Fruit fly (Drosophila melanogaster) whole organism, embryonic: Measurements from ENCODE around the gene PIG-T.

ENCODE experiments used
- Atf6 ChIP-seq: fragments of 200-800 bp; sonication (Bioruptor generic); IDR thresholded peaks from 2 replicates; pipeline ENCODE4 v1.3.6; 2022; ENCODE audit warnings: missing biosample characterization, missing genetic modification characterization
- CG10209 ChIP-seq: fragments of 200-800 bp; sonication (Bioruptor generic); optimal IDR thresholded peaks from 3 replicates; lab custom pipeline; 2017; ENCODE audit warnings: missing biosample characterization, mild to moderate bottlenecking, missing genetic modification characterization, missing genetic modification reagents
- CG12071 ChIP-seq: fragments of 200-800 bp; sonication (Bioruptor generic); optimal IDR thresholded peaks from 3 replicates; lab custom pipeline; 2018; ENCODE audit warnings: missing biosample characterization, mild to moderate bottlenecking, missing genetic modification characterization
- CG12219 ChIP-seq: fragments of 200-800 bp; sonication (Bioruptor generic); optimal IDR thresholded peaks from 3 replicates; lab custom pipeline; 2018; ENCODE audit warnings: missing biosample characterization, mild to moderate bottlenecking, missing genetic modification characterization
- CG1792 ChIP-seq: fragments of 200-800 bp; sonication (Bioruptor generic); optimal IDR thresholded peaks from 2 replicates; lab custom pipeline; 2016; ENCODE audit warnings: missing biosample characterization, missing genetic modification characterization
- CG2129 ChIP-seq: fragments of 200-800 bp; sonication (Bioruptor generic); IDR thresholded peaks from 2 replicates; pipeline ENCODE4 v1.3.6; 2022; ENCODE audit warnings: missing biosample characterization, missing genetic modification characterization; ENCODE audit not compliant: partially characterized antibody
- CG4424 ChIP-seq: fragments of 200-800 bp; sonication (Bioruptor generic); optimal IDR thresholded peaks from 3 replicates; lab custom pipeline; 2016; ENCODE audit warnings: missing biosample characterization, missing genetic modification characterization
- CkIIα-i1 ChIP-seq: fragments of 200-800 bp; sonication (Bioruptor generic); IDR thresholded peaks from 2 replicates; pipeline ENCODE4 v1.3.6; 2022; ENCODE audit warnings: missing biosample characterization, missing genetic modification characterization
- Hsf ChIP-seq: fragments of 200-800 bp; sonication (Bioruptor generic); optimal IDR thresholded peaks from 3 replicates; lab custom pipeline; 2016; ENCODE audit warnings: missing biosample characterization, missing genetic modification characterization
- Pdp1 ChIP-seq, 2 experiments: fragments of 200-800 bp; sonication (Bioruptor generic); optimal IDR thresholded peaks; 3 replicates each; lab custom pipeline; 2016; ENCODE audit warnings: missing biosample characterization in 2 of 2, missing genetic modification characterization in 2 of 2, mild to moderate bottlenecking in 1 of 2, moderate library complexity in 1 of 2
- Usf ChIP-seq: fragments of 200-800 bp; sonication (Bioruptor generic); optimal IDR thresholded peaks from 2 replicates; lab custom pipeline; 2017; ENCODE audit warnings: missing genotype, missing biosample characterization, missing genetic modification characterization
- sqz ChIP-seq: fragments of 200-800 bp; sonication (Bioruptor generic); optimal IDR thresholded peaks from 3 replicates; lab custom pipeline; 2018; ENCODE audit warnings: missing biosample characterization, mild to moderate bottlenecking, missing genetic modification characterization
- tin ChIP-seq: fragments of 200-800 bp; sonication (Bioruptor generic); optimal IDR thresholded peaks from 3 replicates; lab custom pipeline; 2016; ENCODE audit warnings: missing biosample characterization, missing genetic modification characterization

dm6 chrX:8367069-8367468, 40.0 kb downstream of the PIG-T start, which contains the start of gene nAChRalpha3:
- TF ChIP-seq tin (GFP tag; lab: Kevin White, UChicago) (no peak), Hsf (GFP tag; lab: Kevin White, UChicago) (no peak), CG12219 (no peak), sqz (GFP tag; lab: Kevin White, UChicago) (no peak), Atf6 (GFP tag; lab: Robert Waterston, UW) (no peak), CkIIα-i1 (GFP tag; lab: Robert Waterston, UW) (no peak), CG2129 (GFP tag; lab: Robert Waterston, UW) (no peak), CG12071 (GFP tag; lab: Kevin White, UChicago) (no peak), CG1792 (GFP tag; lab: Kevin White, UChicago) (no peak), CG10209 (GFP tag; lab: Kevin White, UChicago) (no peak), Usf (GFP tag; lab: Kevin White, UChicago) (no peak), Pdp1 (GFP tag; optimal IDR thresholded peaks at IDR 0.05; lab: Kevin White, UChicago) (no peak), CG4424 (GFP tag; lab: Kevin White, UChicago) (no peak)
